Worm (Caenorhabditis elegans) whole organism, L4/young adult: ENCODE data around the gene C24F3.2.

Experiments used
- W03F9.2 ChIP-seq: fragments of 150-350 bp; optimal IDR thresholded peaks from 2 replicates; lab custom pipeline; 2014; ENCODE audit warnings: missing biosample characterization, missing genetic modification characterization
- dao-5 ChIP-seq: sonication (generic microtip); optimal IDR thresholded peaks from 2 replicates; lab custom pipeline; 2016; ENCODE audit warnings: missing genotype, missing genetic modification characterization, moderate library complexity, missing compliant biosample characterization
- him-1 ChIP-seq: sonication (generic microtip); optimal IDR thresholded peaks from 2 replicates; lab custom pipeline; 2016; ENCODE audit warnings: missing genotype, missing genetic modification reagents, missing genetic modification characterization, missing compliant biosample characterization

Gene C24F3.2

ce11 chrIV:10215393-10215792, 6.9 kb upstream of the C24F3.2 start:
- no peak for TF ChIP-seq W03F9.2 (tag; lab: Kevin White, UChicago)
- no peak for TF ChIP-seq him-1 (tag; lab: Kevin White, UChicago)
- TF ChIP-seq dao-5 (tag; lab: Kevin White, UChicago): no peak

ce11 chrIV:10216078-10216477, 6.3 kb upstream of the C24F3.2 start, which contains the start of gene col-124:
Gene col-124, plus strand, starts transcription at chrIV:10216451.
- no peak for TF ChIP-seq dao-5 (tag; lab: Kevin White, UChicago)
- no peak for TF ChIP-seq him-1 (tag; lab: Kevin White, UChicago)
- no peak for TF ChIP-seq W03F9.2 (tag; lab: Kevin White, UChicago)

- TF ChIP-seq W03F9.2 (tag; lab: Kevin White, UChicago): no peak
- no peak for TF ChIP-seq dao-5 (tag; lab: Kevin White, UChicago)
- TF ChIP-seq him-1 (tag; lab: Kevin White, UChicago): no peak
Observed at ce11 chrIV:10216704-10217296, 5.5 kb upstream of the C24F3.2 start.

- TF ChIP-seq him-1 (tag; lab: Kevin White, UChicago) (no peak), dao-5 (tag; lab: Kevin White, UChicago) (no peak), W03F9.2 (tag; lab: Kevin White, UChicago) (no peak)
Observed at ce11 chrIV:10219208-10219607, 3.1 kb upstream of the C24F3.2 start, which contains the start of gene qns-1. Gene qns-1, minus strand, starts transcription at chrIV:10219308.

ce11 chrIV:10221187-10221586, 1.2 kb upstream of the C24F3.2 start, which contains the start of gene tram-1:
Gene tram-1, minus strand, starts transcription at chrIV:10221287.
- TF ChIP-seq him-1 (tag; lab: Kevin White, UChicago) (no peak), dao-5 (tag; lab: Kevin White, UChicago) (no peak), W03F9.2 (tag; lab: Kevin White, UChicago) (no peak)

ce11 chrIV:10223723-10224122, 1.4 kb downstream of the C24F3.2 start, which contains the start of gene nas-12:
Gene nas-12, plus strand, starts transcription at chrIV:10224023.
- no peak for TF ChIP-seq dao-5 (tag; lab: Kevin White, UChicago)
- TF ChIP-seq him-1 (tag; lab: Kevin White, UChicago): no peak
- no peak for TF ChIP-seq W03F9.2 (tag; lab: Kevin White, UChicago)

- TF ChIP-seq W03F9.2 (tag; lab: Kevin White, UChicago) (no peak), him-1 (tag; lab: Kevin White, UChicago) (no peak), dao-5 (tag; lab: Kevin White, UChicago) (no peak)
Observed at ce11 chrIV:10227534-10227933, 5.2 kb downstream of the C24F3.2 start, which contains the start of gene F01G10.6. Gene F01G10.6, minus strand, starts transcription at chrIV:10227634.

- no peak for TF ChIP-seq dao-5 (tag; lab: Kevin White, UChicago)
- TF ChIP-seq him-1 (tag; lab: Kevin White, UChicago): no peak
- no peak for TF ChIP-seq W03F9.2 (tag; lab: Kevin White, UChicago)
Observed at ce11 chrIV:10230971-10231370, 8.6 kb downstream of the C24F3.2 start, which contains the start of gene F01G10.5. Gene F01G10.5, minus strand, starts transcription at chrIV:10231071.

ce11 chrIV:10232456-10232855, 10.1 kb downstream of the C24F3.2 start, which contains the start of gene F01G10.4:
Gene F01G10.4, minus strand, starts transcription at chrIV:10232556.
- TF ChIP-seq W03F9.2 (tag; lab: Kevin White, UChicago) (no peak), him-1 (tag; lab: Kevin White, UChicago) (no peak), dao-5 (tag; lab: Kevin White, UChicago) (no peak)

ce11 chrIV:10235279-10235829, 13.0 kb downstream of the C24F3.2 start, which contains the start of gene ech-9:
Gene ech-9, minus strand, starts transcription at chrIV:10235329.
- TF ChIP-seq him-1 (tag; lab: Kevin White, UChicago): no peak
- TF ChIP-seq dao-5 (tag; lab: Kevin White, UChicago): no peak
- no peak for TF ChIP-seq W03F9.2 (tag; lab: Kevin White, UChicago)

ce11 chrIV:10236106-10236505, 13.8 kb downstream of the C24F3.2 start:
- TF ChIP-seq him-1 (tag; lab: Kevin White, UChicago) (no peak), W03F9.2 (tag; lab: Kevin White, UChicago) (no peak), dao-5 (tag; lab: Kevin White, UChicago) (no peak)

- TF ChIP-seq W03F9.2 (tag; lab: Kevin White, UChicago): no peak
- TF ChIP-seq him-1 (tag; lab: Kevin White, UChicago): no peak
- no peak for TF ChIP-seq dao-5 (tag; lab: Kevin White, UChicago)
Observed at ce11 chrIV:10239045-10239444, 16.7 kb downstream of the C24F3.2 start, which contains the start of gene ech-8. Gene ech-8, minus strand, starts transcription at chrIV:10239176.

- TF ChIP-seq him-1 (tag; lab: Kevin White, UChicago) (no peak), W03F9.2 (tag; lab: Kevin White, UChicago) (no peak), dao-5 (tag; lab: Kevin White, UChicago) (no peak)
Observed at ce11 chrIV:10241659-10242058, 19.3 kb downstream of the C24F3.2 start, which contains the start of gene lipl-7. Gene lipl-7, minus strand, starts transcription at chrIV:10241823.
